Worm (Caenorhabditis elegans) whole organism, L3 larva: ENCODE data around the gene phf-15.

Source experiments
- R02D3.7 ChIP-seq: fragments of 150-350 bp; optimal IDR thresholded peaks from 2 replicates; lab custom pipeline; 2014; ENCODE audit warnings: missing biosample characterization, missing genetic modification characterization
- aly-2 ChIP-seq: fragments of 150-350 bp; optimal IDR thresholded peaks from 2 replicates; lab custom pipeline; 2014; ENCODE audit warnings: missing biosample characterization, missing genetic modification characterization
- ceh-16 ChIP-seq: sonication (generic microtip); optimal IDR thresholded peaks from 2 replicates; lab custom pipeline; 2017; ENCODE audit warnings: missing biosample characterization, missing genetic modification characterization
- ceh-82 ChIP-seq: fragments of 150-350 bp; optimal IDR thresholded peaks from 2 replicates; lab custom pipeline; 2014; ENCODE audit warnings: missing biosample characterization, missing genetic modification characterization
- ceh-9 ChIP-seq: sonication (generic microtip); optimal IDR thresholded peaks from 2 replicates; lab custom pipeline; 2018; ENCODE audit warnings: missing biosample characterization, missing genetic modification characterization
- daf-12 ChIP-seq: fragments of 150-350 bp; optimal IDR thresholded peaks from 2 replicates; lab custom pipeline; 2014; ENCODE audit warnings: missing biosample characterization, missing genetic modification reagents, missing genetic modification characterization
- egl-27 ChIP-seq: sonication (generic microtip); optimal IDR thresholded peaks from 4 replicates; lab custom pipeline; 2017; ENCODE audit warnings: missing biosample characterization, missing genetic modification reagents, missing genetic modification characterization
- elt-1 ChIP-seq: fragments of 150-350 bp; optimal IDR thresholded peaks from 2 replicates; lab custom pipeline; 2014; ENCODE audit warnings: missing biosample characterization, missing genetic modification characterization
- elt-2 ChIP-seq: sonication (generic microtip); optimal IDR thresholded peaks from 2 replicates; lab custom pipeline; 2016; ENCODE audit warnings: missing genetic modification reagents, mild to moderate bottlenecking, missing genetic modification characterization, missing compliant biosample characterization
- eor-1 ChIP-seq, 2 experiments: fragments of 150-350 bp; optimal IDR thresholded peaks; 2 replicates each; lab custom pipeline; 2014 to 2018; ENCODE audit warnings: missing biosample characterization in 2 of 2, missing genetic modification characterization in 2 of 2
- fkh-10 ChIP-seq: sonication (generic microtip); optimal IDR thresholded peaks from 2 replicates; lab custom pipeline; 2017; ENCODE audit warnings: missing biosample characterization, missing genetic modification reagents, missing genetic modification characterization
- fkh-2 ChIP-seq: fragments of 150-350 bp; optimal IDR thresholded peaks from 2 replicates; lab custom pipeline; 2014; ENCODE audit warnings: missing biosample characterization, missing genetic modification reagents, missing genetic modification characterization
- fos-1 ChIP-seq: fragments of 150-350 bp; optimal IDR thresholded peaks from 2 replicates; lab custom pipeline; 2014; ENCODE audit warnings: missing biosample characterization, missing genetic modification characterization
- hmg-11 ChIP-seq: sonication (generic microtip); optimal IDR thresholded peaks from 2 replicates; lab custom pipeline; 2016; ENCODE audit warnings: missing genetic modification characterization, missing compliant biosample characterization
- lin-15B ChIP-seq: fragments of 150-350 bp; optimal IDR thresholded peaks from 2 replicates; lab custom pipeline; 2014; ENCODE audit warnings: missing biosample characterization, missing genetic modification characterization
- lsy-12 ChIP-seq: sonication (generic microtip); optimal IDR thresholded peaks from 2 replicates; lab custom pipeline; 2016; ENCODE audit warnings: mild to moderate bottlenecking, missing genetic modification characterization, missing compliant biosample characterization
- mdl-1 ChIP-seq: fragments of 150-350 bp; optimal IDR thresholded peaks from 2 replicates; lab custom pipeline; 2014; ENCODE audit warnings: missing biosample characterization, missing genetic modification characterization
- nfya-1 ChIP-seq: sonication (generic microtip); optimal IDR thresholded peaks from 2 replicates; lab custom pipeline; 2017; ENCODE audit warnings: missing genetic modification characterization, mild to moderate bottlenecking, missing compliant biosample characterization, antibody characterized with exemption, moderate library complexity; ENCODE audit not compliant: insufficient read depth
- nhr-23 ChIP-seq: fragments of 150-350 bp; optimal IDR thresholded peaks from 2 replicates; lab custom pipeline; 2014; ENCODE audit warnings: missing biosample characterization, missing genetic modification reagents, missing genetic modification characterization
- nhr-25 ChIP-seq: sonication (generic microtip); optimal IDR thresholded peaks from 2 replicates; lab custom pipeline; 2017; ENCODE audit warnings: missing biosample characterization, missing genetic modification characterization
- nhr-28 ChIP-seq: fragments of 150-350 bp; optimal IDR thresholded peaks from 2 replicates; lab custom pipeline; 2014; ENCODE audit warnings: missing biosample characterization, missing genetic modification characterization
- nhr-43 ChIP-seq: sonication (generic microtip); optimal IDR thresholded peaks from 2 replicates; lab custom pipeline; 2016; ENCODE audit warnings: mild to moderate bottlenecking, missing genetic modification characterization, missing compliant biosample characterization; ENCODE audit not compliant: poor library complexity, severe bottlenecking
- nhr-67 ChIP-seq: fragments of 150-350 bp; optimal IDR thresholded peaks from 2 replicates; lab custom pipeline; 2014; ENCODE audit warnings: missing biosample characterization, missing genetic modification characterization
- nhr-76 ChIP-seq: fragments of 150-350 bp; sonication (generic microtip); optimal IDR thresholded peaks from 5 replicates; lab custom pipeline; 2014; ENCODE audit warnings: missing biosample characterization, missing genetic modification characterization
- nhr-77 ChIP-seq: fragments of 150-350 bp; optimal IDR thresholded peaks from 2 replicates; lab custom pipeline; 2014; ENCODE audit warnings: missing biosample characterization, missing genetic modification characterization
- pha-4 ChIP-seq: fragments of 150-350 bp; optimal IDR thresholded peaks from 2 replicates; lab custom pipeline; 2014; ENCODE audit warnings: missing biosample characterization, missing genetic modification reagents, missing genetic modification characterization
- pqm-1 ChIP-seq: fragments of 150-350 bp; optimal IDR thresholded peaks from 2 replicates; lab custom pipeline; 2017; ENCODE audit warnings: missing biosample characterization, missing genetic modification characterization, inconsistent platforms
- skn-1 ChIP-seq: fragments of 150-350 bp; optimal IDR thresholded peaks from 2 replicates; lab custom pipeline; 2014; ENCODE audit warnings: missing biosample characterization, missing genetic modification characterization
- snpc-4 ChIP-seq: fragments of 150-350 bp; optimal IDR thresholded peaks from 2 replicates; lab custom pipeline; 2014; ENCODE audit warnings: missing biosample characterization, missing genetic modification characterization
- unc-39 ChIP-seq: sonication (generic microtip); optimal IDR thresholded peaks from 4 replicates; lab custom pipeline; 2017; ENCODE audit warnings: missing biosample characterization, missing genetic modification characterization
- zag-1 ChIP-seq: fragments of 150-350 bp; optimal IDR thresholded peaks from 2 replicates; lab custom pipeline; 2014; ENCODE audit warnings: missing biosample characterization, missing genetic modification characterization
- ztf-11 ChIP-seq: fragments of 150-350 bp; optimal IDR thresholded peaks from 2 replicates; lab custom pipeline; 2014; ENCODE audit warnings: missing biosample characterization, missing genetic modification characterization
- ztf-4 ChIP-seq: fragments of 150-350 bp; optimal IDR thresholded peaks from 2 replicates; lab custom pipeline; 2014; ENCODE audit warnings: missing biosample characterization, missing genetic modification characterization

phf-15 gene

DNA sequence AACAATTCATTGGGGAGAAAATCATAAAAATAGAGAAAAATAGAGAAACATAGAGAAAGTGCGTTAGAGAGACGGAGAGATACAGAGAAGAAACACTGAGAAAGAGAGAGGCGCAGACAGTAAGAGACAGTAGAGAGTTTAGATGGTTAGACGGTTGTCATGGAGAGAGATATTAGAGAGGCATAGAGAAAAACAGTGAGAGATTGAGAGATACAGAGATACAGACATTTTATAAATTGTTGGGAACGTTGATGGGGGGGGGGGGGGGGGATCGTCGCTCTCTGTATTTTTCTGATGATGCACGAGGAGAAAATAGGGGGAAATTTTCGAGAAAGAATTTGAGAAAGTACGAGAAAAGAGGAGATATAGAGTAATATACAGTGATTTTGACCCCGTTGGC, 43.3 kb upstream of the phf-15 start (continued):
- TF ChIP-seq skn-1 (tag; lab: Kevin White, UChicago), result peak; percentile 22
- no peak for TF ChIP-seq nhr-28 (tag; lab: Kevin White, UChicago)
- TF ChIP-seq nhr-43 (tag; lab: Kevin White, UChicago), result peak; percentile 73
- TF ChIP-seq nhr-76 (tag; lab: Kevin White, UChicago), result no peak
- no peak for TF ChIP-seq unc-39 (tag; lab: Kevin White, UChicago)
- TF ChIP-seq fkh-2, result no peak
- no peak for TF ChIP-seq nhr-77
- TF ChIP-seq ztf-11, result no peak
- TF ChIP-seq, all 47 proteins: peak for 16

DNA sequence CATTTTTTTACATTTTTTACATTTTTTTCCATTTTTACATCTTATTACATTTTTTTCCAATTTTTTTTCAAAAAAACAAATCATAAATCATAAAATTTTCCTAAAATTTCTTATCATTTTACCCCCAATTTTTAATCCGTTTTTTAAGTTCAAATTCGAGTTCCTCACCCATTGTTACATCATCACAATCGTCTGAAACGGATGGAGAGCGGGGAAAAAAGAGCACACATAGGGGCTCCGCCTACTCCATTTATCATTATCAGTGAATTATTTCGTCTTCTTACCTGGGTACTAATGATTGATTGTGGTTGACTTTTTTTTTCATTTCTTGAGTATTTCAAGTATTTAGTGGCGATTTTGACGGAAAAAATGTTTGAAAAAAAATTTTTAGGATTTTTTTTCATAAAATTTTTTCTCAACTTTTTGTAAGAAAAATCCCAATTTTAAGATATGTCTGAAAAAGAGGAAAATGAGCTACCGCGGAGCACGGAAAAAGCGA, 40.7 kb upstream of the phf-15 start, which contains the start of gene mfsd-8:
mfsd-8 (plus strand) TSS at position 449 of the 499 bp plus-strand sequence.
- TF ChIP-seq pha-4 (tag; lab: Kevin White, UChicago) (peak; percentile 3), pqm-1 (tag; lab: Kevin White, UChicago) (peak; percentile 56), hmg-11 (tag; lab: Kevin White, UChicago) (no peak), eor-1 (tag; optimal IDR thresholded peaks at IDR 0.05; lab: Kevin White, UChicago) (no peak), ztf-4 (tag; lab: Kevin White, UChicago) (no peak), ceh-16 (no peak), zag-1 (no peak), snpc-4 (tag; lab: Kevin White, UChicago) (no peak), elt-2 (peak; percentile 91), egl-27 (no peak), lsy-12 (tag; lab: Kevin White, UChicago) (no peak), skn-1 (tag; lab: Kevin White, UChicago) (no peak)
- TF ChIP-seq, all 47 proteins: peak for 3

DNA sequence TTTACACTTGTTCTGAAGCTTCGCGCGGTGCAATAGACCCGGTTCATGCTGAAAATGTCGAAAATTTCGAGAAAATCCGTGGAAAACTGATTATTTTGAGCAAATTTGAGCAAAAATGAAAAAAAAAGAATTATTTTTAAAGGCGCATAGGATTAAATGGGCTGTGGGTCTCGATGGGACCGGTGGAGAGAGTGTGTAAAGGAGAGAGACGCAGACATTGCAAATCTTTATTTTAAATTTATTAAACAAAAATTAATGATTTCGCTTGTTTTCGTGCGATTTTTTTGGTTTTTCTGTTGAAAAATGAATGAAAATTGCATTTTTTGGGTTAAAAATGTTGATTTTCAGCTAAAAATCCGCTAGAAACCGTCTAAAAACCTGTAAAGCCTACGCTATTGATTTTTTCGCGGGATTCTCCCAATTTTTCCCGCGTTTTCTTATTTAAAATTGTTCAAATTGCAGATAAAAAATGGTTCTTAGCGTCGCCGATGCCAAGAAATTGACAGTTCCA, 28.3 kb upstream of the phf-15 start, which contains the start of the genes Y53G8AR.8 and Y53G8AR.6:
Y53G8AR.8 (minus strand) TSS at position 48 of the 511 bp plus-strand sequence.
Y53G8AR.6 (plus strand) TSS at position 461 of the 511 bp plus-strand sequence.
- TF ChIP-seq lin-15B (tag; lab: Kevin White, UChicago), result peak; percentile 3
- TF ChIP-seq nhr-23 (tag; lab: Kevin White, UChicago), result no peak
- TF ChIP-seq ztf-11, result no peak
- TF ChIP-seq nhr-25, result no peak
- TF ChIP-seq fkh-10 (GFP tag; lab: Kevin White, UChicago), result no peak
- no peak for TF ChIP-seq unc-39 (tag; lab: Kevin White, UChicago)
- TF ChIP-seq mdl-1 (tag; lab: Kevin White, UChicago), result no peak
- TF ChIP-seq elt-2, result no peak
- peak; percentile 46 for TF ChIP-seq pha-4 (tag; lab: Kevin White, UChicago)
- TF ChIP-seq nfya-1 (tag; lab: Kevin White, UChicago), result peak; percentile 44
- TF ChIP-seq hmg-11 (tag; lab: Kevin White, UChicago), result peak; percentile 6
- TF ChIP-seq aly-2, result no peak
- TF ChIP-seq lsy-12 (tag; lab: Kevin White, UChicago), result no peak
- TF ChIP-seq, all 47 proteins: peak for 4

DNA sequence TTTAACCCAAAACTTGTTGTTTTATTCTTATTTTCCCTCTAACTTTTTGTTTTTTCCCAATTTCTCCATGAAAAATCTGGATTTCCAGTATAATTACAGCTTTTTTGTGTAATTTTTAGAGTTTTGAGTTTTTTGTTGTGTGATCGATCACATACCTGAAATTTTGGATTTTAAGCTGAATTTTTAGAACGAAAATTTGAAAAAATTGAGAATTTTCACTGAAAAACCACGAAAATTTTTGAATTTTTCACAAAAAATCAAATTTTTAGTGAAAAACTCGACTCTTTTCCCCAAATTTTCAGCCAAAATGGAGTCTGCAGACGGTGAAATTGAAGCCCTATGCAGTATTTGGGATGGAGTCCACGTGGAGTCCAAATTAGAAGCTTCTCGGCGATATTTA, 25.5 kb upstream of the phf-15 start, which contains the start of gene Y53G8AR.5:
Y53G8AR.5 (plus strand) TSS at position 301 of the 400 bp plus-strand sequence.
- TF ChIP-seq ceh-9 (no peak), nhr-43 (tag; lab: Kevin White, UChicago) (no peak), eor-1 (tag; optimal IDR thresholded peaks at IDR 0.05; lab: Kevin White, UChicago) (no peak), ztf-11 (no peak), daf-12 (tag; lab: Kevin White, UChicago) (no peak), snpc-4 (tag; lab: Kevin White, UChicago) (no peak), nhr-76 (tag; lab: Kevin White, UChicago) (no peak), lsy-12 (tag; lab: Kevin White, UChicago) (no peak), lin-15B (tag; lab: Kevin White, UChicago) (no peak), fkh-2 (no peak), elt-1 (tag; lab: Kevin White, UChicago) (no peak), ztf-4 (tag; lab: Kevin White, UChicago) (no peak), egl-27 (no peak), hmg-11 (tag; lab: Kevin White, UChicago) (no peak), ceh-82 (no peak), R02D3.7 (tag; lab: Kevin White, UChicago) (no peak), fos-1 (no peak), nhr-67 (tag; lab: Kevin White, UChicago) (no peak), nhr-23 (tag; lab: Kevin White, UChicago) (no peak)
- TF ChIP-seq, all 47 proteins: peak for 0
